Fruit fly (Drosophila melanogaster): ENCODE measurements around the gene CG8086.

DNA sequence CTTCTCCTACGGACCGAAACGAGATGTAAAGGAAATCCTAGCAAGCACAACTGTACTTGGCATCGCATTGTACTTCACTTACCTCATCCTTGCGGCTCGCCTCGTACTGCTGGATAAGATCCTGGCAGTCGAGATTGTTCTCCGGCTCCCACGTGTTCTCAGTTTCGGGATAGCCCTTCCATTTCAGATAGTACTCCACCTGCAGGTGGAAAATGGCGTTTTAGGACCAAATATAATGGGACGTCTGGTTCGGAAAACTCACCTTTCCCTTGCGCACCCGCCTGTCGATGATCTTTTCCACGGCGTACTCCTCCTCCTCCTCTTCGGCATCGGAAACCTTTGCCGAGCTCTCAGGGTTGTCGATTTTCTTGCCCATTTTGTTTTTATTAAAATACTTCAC is 46.8 kb downstream of the CG8086 start:
- TF ChIP-seq psq (optimal IDR thresholded peaks at IDR 0.05) (no peak), CG8478 (optimal IDR thresholded peaks at IDR 0.05) (no peak), EcR (GFP tag; optimal IDR thresholded peaks at IDR 0.05) (no peak), Dll (optimal IDR thresholded peaks at IDR 0.05) (no peak), pan (optimal IDR thresholded peaks at IDR 0.05) (no peak)

Measured in whole organism.